Fruit fly (Drosophila melanogaster) whole organism, prepupa: ENCODE results near the gene CG32241.

ENCODE experiments used
- CG7368 ChIP-seq: fragments of 200-800 bp; sonication (Bioruptor generic); optimal IDR thresholded peaks from 3 replicates; lab custom pipeline; 2016; ENCODE audit warnings: missing biosample characterization, missing genetic modification characterization
- Eip93F ChIP-seq: fragments of 200-800 bp; sonication (Bioruptor generic); optimal IDR thresholded peaks from 2 replicates; lab custom pipeline; 2016; ENCODE audit warnings: missing biosample characterization, mild to moderate bottlenecking, missing genetic modification characterization
- Met ChIP-seq: fragments of 200-800 bp; sonication (Bioruptor generic); optimal IDR thresholded peaks from 3 replicates; lab custom pipeline; 2016; ENCODE audit warnings: missing biosample characterization, missing genetic modification characterization
- Sox102F ChIP-seq: fragments of 200-800 bp; sonication (Bioruptor generic); optimal IDR thresholded peaks from 2 replicates; lab custom pipeline; 2016; ENCODE audit warnings: missing biosample characterization, mild to moderate bottlenecking, missing genetic modification characterization
- achi ChIP-seq: fragments of 200-800 bp; sonication (Bioruptor generic); optimal IDR thresholded peaks from 3 replicates; lab custom pipeline; 2016; ENCODE audit warnings: missing biosample characterization, missing genetic modification characterization
- acj6 ChIP-seq: fragments of 200-800 bp; sonication (Bioruptor generic); optimal IDR thresholded peaks from 3 replicates; lab custom pipeline; 2016; ENCODE audit warnings: missing biosample characterization, missing genetic modification characterization
- cyc ChIP-seq: fragments of 200-800 bp; sonication (Bioruptor generic); optimal IDR thresholded peaks from 3 replicates; lab custom pipeline; 2016; ENCODE audit warnings: missing biosample characterization, missing genetic modification characterization

DNA sequence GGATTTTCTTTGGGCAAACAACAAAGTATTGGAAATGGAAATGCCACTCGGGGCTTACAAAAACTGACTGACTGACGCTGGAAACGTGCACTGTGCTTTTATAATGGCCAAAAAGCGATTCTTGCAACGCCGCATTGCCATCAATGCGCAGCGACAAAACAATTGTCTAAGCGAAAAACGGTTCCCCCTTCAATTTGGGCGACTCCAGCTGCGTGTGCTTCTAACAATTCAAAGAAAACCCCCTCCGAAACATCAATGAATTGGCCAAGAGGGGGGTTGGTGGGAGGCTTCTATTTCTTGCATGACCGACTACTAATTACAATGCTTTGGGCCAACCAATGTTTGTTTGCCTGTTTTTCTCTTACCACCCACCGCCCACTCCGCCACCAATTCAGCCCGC is 31.2 kb upstream of the CG32241 start, which contains the start of gene CG13721:
- no peak for TF ChIP-seq cyc
- TF ChIP-seq acj6 (GFP tag; lab: Kevin White, UChicago): no peak
- no peak for TF ChIP-seq Met (GFP tag; lab: Kevin White, UChicago)
- TF ChIP-seq Eip93F (GFP tag; lab: Kevin White, UChicago): no peak
- TF ChIP-seq achi: no peak
- TF ChIP-seq CG7368 (GFP tag; lab: Kevin White, UChicago): no peak
- TF ChIP-seq Sox102F: no peak
